Worm (Caenorhabditis elegans): Measurements from ENCODE around the gene plc-1.

DNA sequence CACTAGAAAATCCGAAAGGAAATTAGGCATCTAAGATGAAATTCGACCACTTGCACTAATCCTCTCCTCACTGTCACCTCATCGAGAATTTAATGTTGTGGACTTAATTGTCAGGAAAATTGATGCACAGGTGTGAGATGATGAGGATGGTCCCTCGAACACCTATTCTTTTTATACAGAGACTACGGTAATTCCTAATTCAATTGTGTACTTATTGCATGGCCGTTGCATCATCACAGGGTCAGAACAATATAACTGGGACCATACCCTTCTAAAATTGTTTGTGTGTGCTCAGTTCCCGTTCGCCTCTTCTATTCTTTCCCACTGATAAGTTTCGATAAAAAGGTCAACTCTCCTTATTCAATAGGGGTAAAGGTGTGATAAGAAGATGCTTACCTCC, 5.7 kb upstream of the plc-1 start:
- no peak for TF ChIP-seq ama-1 (optimal IDR thresholded peaks at IDR 0.05)
- no peak for TF ChIP-seq scrt-1 (GFP tag; IDR thresholded peaks at IDR 0.05)
- TF ChIP-seq F13C5.2 (tag; optimal IDR thresholded peaks at IDR 0.05) = no peak
- no peak for TF ChIP-seq hmbx-1 (tag; optimal IDR thresholded peaks at IDR 0.05)
- TF ChIP-seq hnd-1 (tag; optimal IDR thresholded peaks at IDR 0.05) = no peak
- TF ChIP-seq ceh-36 (tag; optimal IDR thresholded peaks at IDR 0.05) = peak; percentile 43
- TF ChIP-seq ceh-13 (GFP tag; optimal IDR thresholded peaks at IDR 0.05) = no peak
